Fruit fly (Drosophila melanogaster) S2 (cell line): ENCODE results near the gene Gyc89Db.

Experiments
- CG8478 ChIP-seq: fragments of >200 bp; optimal IDR thresholded peaks from 2 replicates; lab custom pipeline; 2018
- CTCF ChIP-seq, 2 experiments: fragments of >200 bp; optimal IDR thresholded peaks; 2 replicates each; lab custom pipeline; 2018

The Gyc89Db gene

dm6 chr3R:16496209-16496608, 19.3 kb downstream of the Gyc89Db start:
- TF ChIP-seq CTCF (optimal IDR thresholded peaks at IDR 0.05; lab: Kevin White, UChicago) (no peak), CG8478 (no peak)

DNA sequence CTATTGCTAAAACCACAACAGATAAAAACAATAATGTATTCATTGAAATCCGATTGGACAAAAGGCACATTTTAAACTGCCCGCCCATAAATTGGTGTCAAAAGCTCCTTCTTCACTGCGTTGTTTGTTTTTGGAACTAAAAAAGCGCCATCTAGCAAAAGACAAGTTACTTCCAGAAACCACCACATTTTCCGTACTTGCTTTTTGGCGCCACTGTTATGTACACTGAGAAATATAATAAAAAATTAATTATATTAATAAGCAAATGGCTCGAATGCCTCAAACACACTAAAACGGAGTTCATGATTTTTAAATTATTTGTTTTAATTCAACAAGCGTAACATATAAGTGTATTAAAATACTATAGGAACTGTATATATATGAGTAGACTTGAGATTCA, 20.5 kb downstream of the Gyc89Db start:
- peak; percentile 91 to 96 for TF ChIP-seq CTCF (optimal IDR thresholded peaks at IDR 0.05; lab: Kevin White, UChicago)
- no peak for TF ChIP-seq CG8478

DNA sequence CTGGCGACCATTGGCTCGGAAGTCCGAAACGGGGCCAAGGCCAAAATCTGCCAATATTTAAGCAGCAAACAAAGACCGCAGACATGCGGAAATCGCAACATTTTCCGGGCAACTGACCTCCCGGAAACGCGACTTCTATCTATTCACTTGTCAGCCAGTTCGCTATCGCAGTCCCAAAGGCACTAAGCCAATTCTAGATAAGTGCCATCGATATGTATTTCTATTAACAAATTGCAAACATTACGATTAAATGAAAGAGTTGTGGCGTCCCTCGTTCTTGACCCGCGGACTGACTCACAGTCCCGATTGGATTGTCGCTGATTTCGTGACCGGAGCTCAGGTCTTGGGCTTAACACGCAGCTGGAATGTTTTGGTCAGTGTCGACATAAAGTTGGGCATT, 21.9 kb downstream of the Gyc89Db start, which contains the start of gene Gr89a:
TSS of gene Gr89a (minus strand) at position 101 of the 400 bp plus-strand sequence.
- TF ChIP-seq CG8478 (no peak), CTCF (optimal IDR thresholded peaks at IDR 0.05; lab: Kevin White, UChicago) (no peak)

- TF ChIP-seq CTCF (optimal IDR thresholded peaks at IDR 0.05; lab: Kevin White, UChicago) (no peak), CG8478 (no peak)
These were observed 24.3 kb downstream of the Gyc89Db start, which contains the start of gene Decay for dm6 chr3R:16500919-16501851. Decay (minus strand) TSS chr3R:16501050.

dm6 chr3R:16502595-16503305, 25.8 kb downstream of the Gyc89Db start, which contains the start of gene CG42342:
CG42342 (plus strand) TSS chr3R:16502770.
- TF ChIP-seq CTCF (optimal IDR thresholded peaks at IDR 0.05; lab: Kevin White, UChicago) (no peak), CG8478 (no peak)

DNA sequence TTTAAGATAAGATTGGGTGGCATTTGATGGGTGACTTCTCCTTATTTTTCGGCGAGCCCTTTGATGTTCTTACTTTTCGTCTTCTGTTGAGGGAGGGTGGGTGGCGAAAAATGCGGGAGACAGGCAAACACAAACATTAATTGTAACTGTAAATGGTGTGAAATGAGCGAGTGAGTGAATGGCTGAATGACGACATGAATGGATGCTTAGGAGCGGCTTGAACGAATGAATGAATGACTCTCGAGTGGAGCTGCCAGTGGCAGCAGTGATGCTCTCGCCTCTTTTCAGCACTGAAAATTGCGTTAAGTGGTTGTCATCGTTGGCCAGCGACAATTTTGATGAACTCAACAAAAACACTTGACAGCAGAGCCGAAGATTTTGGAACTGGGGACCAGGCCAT, 27.6 kb downstream of the Gyc89Db start:
- no peak for TF ChIP-seq CTCF (optimal IDR thresholded peaks at IDR 0.05; lab: Kevin White, UChicago)
- TF ChIP-seq CG8478: no peak

DNA sequence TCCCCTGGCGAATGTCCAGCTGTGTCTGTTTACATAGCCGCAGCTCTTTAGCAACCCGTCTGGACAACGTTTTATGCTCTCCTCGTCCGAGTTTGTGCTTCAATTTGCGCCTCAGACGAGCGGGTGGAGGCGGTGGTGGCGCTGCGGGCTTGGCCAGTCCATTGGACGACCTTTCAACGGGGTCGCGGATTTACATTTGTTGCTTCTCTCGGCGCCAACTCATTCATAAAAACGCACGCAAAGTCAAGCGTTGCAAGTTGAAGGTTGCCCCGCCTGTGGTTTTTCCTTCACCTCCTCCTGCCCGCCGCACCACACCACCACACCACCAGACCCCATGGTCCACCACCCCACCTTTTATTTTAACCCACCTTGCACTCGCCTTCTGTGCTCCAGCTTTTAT, 30.8 kb downstream of the Gyc89Db start:
- TF ChIP-seq CG8478 (no peak), CTCF (optimal IDR thresholded peaks at IDR 0.05; lab: Kevin White, UChicago) (no peak)

- no peak for TF ChIP-seq CTCF (optimal IDR thresholded peaks at IDR 0.05; lab: Kevin White, UChicago)
- TF ChIP-seq CG8478: no peak
These were observed 33.2 kb downstream of the Gyc89Db start for dm6 chr3R:16510128-16510527.

DNA sequence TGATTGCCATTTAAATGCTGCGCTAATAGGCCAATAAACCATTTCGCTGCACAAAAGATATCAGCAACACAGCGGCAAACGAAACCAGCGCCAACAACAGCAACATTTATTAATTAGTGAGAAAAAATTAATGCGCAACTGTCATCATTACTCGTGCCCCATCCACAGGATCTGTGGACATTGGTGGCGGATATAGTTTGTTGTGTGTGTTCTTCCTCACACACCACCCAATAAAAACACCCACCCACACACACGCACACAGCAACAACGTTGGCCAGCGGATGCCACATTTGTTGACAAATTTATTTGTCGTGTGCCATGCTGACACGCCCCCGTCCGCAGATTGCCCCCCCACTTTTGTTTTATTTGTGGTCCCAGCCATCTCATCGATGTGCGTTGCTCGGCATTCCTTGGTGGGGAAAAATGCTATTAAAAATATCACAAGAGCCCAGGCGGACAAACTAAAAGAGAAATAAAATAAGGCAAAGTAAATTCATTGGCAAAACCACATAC, 41.3 kb downstream of the Gyc89Db start:
- TF ChIP-seq CG8478: no peak
- no peak for TF ChIP-seq CTCF (optimal IDR thresholded peaks at IDR 0.05; lab: Kevin White, UChicago)

DNA sequence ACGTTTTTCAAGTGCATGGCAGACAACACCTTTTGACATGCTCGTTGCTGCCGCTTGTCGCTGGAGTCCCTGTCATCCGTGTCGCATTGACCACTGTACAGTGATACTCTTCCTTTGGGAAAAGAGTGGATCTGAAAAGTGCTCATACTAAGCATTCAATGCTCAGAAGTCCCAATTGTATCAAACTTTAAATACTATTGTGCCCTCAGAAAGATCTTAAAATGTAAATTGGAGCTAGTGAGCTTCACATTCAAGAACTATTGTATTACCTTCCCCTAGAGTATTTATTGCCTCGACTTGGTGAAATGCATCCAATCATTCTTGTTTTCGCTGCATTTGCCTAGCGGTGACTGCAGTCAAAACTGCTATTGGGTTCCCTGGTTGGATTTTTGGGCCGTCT, 46.5 kb downstream of the Gyc89Db start:
- no peak for TF ChIP-seq CG8478

- no peak for TF ChIP-seq CG8478
- TF ChIP-seq CTCF (optimal IDR thresholded peaks at IDR 0.05; lab: Kevin White, UChicago): no peak
These were observed 47.3 kb downstream of the Gyc89Db start for dm6 chr3R:16524178-16524577.

DNA sequence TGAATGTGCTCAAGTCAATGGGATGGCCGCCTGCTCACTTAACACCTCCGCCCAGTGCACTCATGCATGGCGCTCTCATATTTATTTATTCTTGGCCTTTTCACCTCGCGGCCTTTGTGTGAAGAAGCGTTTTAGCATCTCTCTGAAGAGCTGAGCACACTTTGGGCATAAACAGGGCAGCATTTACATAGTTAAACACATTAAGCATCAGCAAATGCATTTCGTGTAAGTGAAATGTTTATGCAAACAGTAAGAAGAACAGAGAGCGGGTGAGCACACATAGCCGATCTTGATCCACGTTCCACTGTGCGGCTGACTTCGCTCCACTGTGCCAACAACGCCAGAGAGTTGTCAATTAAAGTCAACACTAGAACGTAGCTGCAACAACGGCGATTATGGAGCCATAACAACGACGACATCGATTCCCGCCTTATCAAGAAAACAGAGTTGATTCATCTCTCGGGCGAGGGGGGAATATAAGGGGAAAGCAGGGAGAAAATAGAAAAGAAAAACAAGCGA, 47.7 kb downstream of the Gyc89Db start:
- TF ChIP-seq CG8478 (no peak), CTCF (optimal IDR thresholded peaks at IDR 0.05; lab: Kevin White, UChicago) (no peak)

dm6 chr3R:16525555-16525954, 48.6 kb downstream of the Gyc89Db start:
- TF ChIP-seq CG8478 (no peak), CTCF (optimal IDR thresholded peaks at IDR 0.05; lab: Kevin White, UChicago) (no peak)

DNA sequence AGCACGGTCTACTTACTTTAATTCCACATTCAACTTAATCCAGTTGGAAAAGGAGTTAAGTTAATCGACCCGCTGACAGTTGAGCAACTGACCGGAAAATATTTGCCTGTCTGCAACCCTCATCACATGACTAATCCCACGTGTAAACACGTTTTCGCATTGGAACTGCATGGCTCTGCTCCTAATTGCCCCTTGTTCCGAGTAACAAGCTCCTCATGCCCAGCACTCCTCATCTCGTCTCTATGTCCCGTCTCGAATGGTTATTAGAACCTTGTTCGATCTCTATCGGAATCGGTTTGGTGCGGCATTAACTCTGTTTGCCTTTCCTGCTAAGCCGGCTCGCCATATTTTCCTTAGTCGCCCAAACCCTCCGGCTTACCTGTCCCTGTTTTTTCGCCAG, 49.3 kb downstream of the Gyc89Db start:
- TF ChIP-seq CTCF (optimal IDR thresholded peaks at IDR 0.05; lab: Kevin White, UChicago) (no peak), CG8478 (no peak)

DNA sequence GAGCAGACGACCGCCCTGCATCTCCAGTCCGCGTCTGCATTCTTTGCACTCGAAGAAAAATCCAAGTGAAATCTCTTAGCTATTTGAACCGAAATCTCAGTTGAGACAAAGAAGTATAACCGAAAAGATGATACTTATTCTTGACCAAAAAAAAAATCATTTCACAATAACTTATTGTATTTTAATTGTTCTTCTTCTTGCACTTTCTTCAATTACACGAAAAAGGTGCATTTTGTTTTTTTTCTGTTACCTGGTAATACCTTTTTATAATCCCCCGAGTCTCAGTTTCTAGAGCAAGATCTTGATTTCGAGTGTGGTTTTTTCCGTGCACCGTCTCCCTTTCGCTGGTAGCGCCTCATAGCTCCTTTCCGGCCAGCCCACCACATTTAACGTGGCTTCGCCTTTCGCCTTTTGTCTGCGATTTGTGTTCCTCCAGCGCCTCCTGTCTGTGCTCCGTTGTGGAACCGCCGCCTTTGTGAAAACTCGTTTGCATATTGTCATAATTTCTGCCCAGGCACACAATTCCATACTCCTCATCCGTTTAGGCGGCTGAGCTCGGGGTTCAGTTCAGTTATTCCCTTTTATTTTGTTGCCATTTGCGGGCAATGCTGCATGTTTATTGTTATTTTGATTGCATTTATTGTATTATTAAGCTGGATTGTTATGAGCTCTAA, 49.9 kb downstream of the Gyc89Db start:
- no peak for TF ChIP-seq CG8478
- TF ChIP-seq CTCF (optimal IDR thresholded peaks at IDR 0.05; lab: Kevin White, UChicago): no peak
